Fruit fly (Drosophila melanogaster): Measurements from ENCODE around the gene CG34164.

Gene CG34164

dm6 chr2L:12011682-12012655 is 44.2 kb upstream of the CG34164 start (continued):
- TF ChIP-seq Opbp (GFP tag; IDR thresholded peaks at IDR 0.05; ENCODE audit: partially characterized antibody) (no peak), CG7372 (GFP tag; IDR thresholded peaks at IDR 0.05) (no peak), CG7357 (GFP tag; IDR thresholded peaks at IDR 0.05) (peak; percentile 61; the same call in 2 of the 3 replicates), CG14441 (GFP tag; IDR thresholded peaks at IDR 0.05) (no peak), ara (GFP tag; IDR thresholded peaks at IDR 0.05) (no peak), org-1 (GFP tag; optimal IDR thresholded peaks at IDR 0.05) (peak; percentile 50), abd-A (tag; optimal IDR thresholded peaks at IDR 0.05) (peak; percentile 100), CG11093 (GFP tag; IDR thresholded peaks at IDR 0.05) (peak; percentile 66; the same call in 2 of the 3 replicates), bsh (GFP tag; optimal IDR thresholded peaks at IDR 0.05) (peak; percentile 26 to 63), jigr1 (GFP tag; IDR thresholded peaks at IDR 0.05) (no peak), usp (GFP tag; optimal IDR thresholded peaks at IDR 0.05) (no peak), CG2129 (GFP tag; IDR thresholded peaks at IDR 0.05; ENCODE audit: partially characterized antibody) (no peak), slp2 (GFP tag; optimal IDR thresholded peaks at IDR 0.05) (peak; percentile 21), sr (GFP tag; IDR thresholded peaks at IDR 0.05) (no peak), Gsc (GFP tag; IDR thresholded peaks at IDR 0.05) (no peak), CG3407 (GFP tag; optimal IDR thresholded peaks at IDR 0.05) (peak; percentile 51), CG13624 (GFP tag; optimal IDR thresholded peaks at IDR 0.05) (peak; percentile 88), hbn (GFP tag; IDR thresholded peaks at IDR 0.05; ENCODE audit: partially characterized antibody) (no peak), CG30403 (GFP tag; optimal IDR thresholded peaks at IDR 0.05) (peak; percentile 72), CG8359 (GFP tag; optimal IDR thresholded peaks at IDR 0.05; ENCODE audit: borderline replicate concordance) (peak; percentile 35), CG11696 (GFP tag; IDR thresholded peaks at IDR 0.05) (no peak), CG8924 (tag; optimal IDR thresholded peaks at IDR 0.05) (peak; percentile 67), Antp (GFP tag; optimal IDR thresholded peaks at IDR 0.05) (peak; percentile 85), Taf1 (GFP tag; IDR thresholded peaks at IDR 0.05) (no peak), mam (GFP tag; optimal IDR thresholded peaks at IDR 0.05) (peak; percentile 75), Optix (GFP tag; IDR thresholded peaks at IDR 0.05) (no peak), Trl (optimal IDR thresholded peaks at IDR 0.05) (peak in 1 of 2 experiments; percentile 7), Trl (GFP tag; optimal IDR thresholded peaks at IDR 0.05) (peak; percentile 64), C15 (GFP tag; IDR thresholded peaks at IDR 0.05) (no peak), Atf6 (GFP tag; IDR thresholded peaks at IDR 0.05) (no peak), CG11398 (GFP tag; optimal IDR thresholded peaks at IDR 0.05) (peak; percentile 57), Sox100B (GFP tag; optimal IDR thresholded peaks at IDR 0.05) (no peak), CG10979 (tag; optimal IDR thresholded peaks at IDR 0.05) (peak; percentile 65), prd (optimal IDR thresholded peaks at IDR 0.05) (no peak), prd (GFP tag; IDR thresholded peaks at IDR 0.05) (no peak), Ssrp (tag; optimal IDR thresholded peaks at IDR 0.05) (no peak), zfh2 (GFP tag; optimal IDR thresholded peaks at IDR 0.05) (peak; percentile 77), cad (GFP tag; optimal IDR thresholded peaks at IDR 0.05) (peak; percentile 77), wek (GFP tag; optimal IDR thresholded peaks at IDR 0.05) (peak; percentile 69), CG10209 (GFP tag; optimal IDR thresholded peaks at IDR 0.05) (peak; percentile 67), CG17612 (GFP tag; IDR thresholded peaks at IDR 0.05) (no peak), fru (optimal IDR thresholded peaks at IDR 0.05) (no peak), Scr (GFP tag; IDR thresholded peaks at IDR 0.05; ENCODE audit: partially characterized antibody) (no peak), NC2α (GFP tag; optimal IDR thresholded peaks at IDR 0.05) (peak; percentile 58), Rx (GFP tag; IDR thresholded peaks at IDR 0.05) (no peak), Sry-β (GFP tag; optimal IDR thresholded peaks at IDR 0.05) (peak; percentile 19), Chrac-16 (GFP tag; optimal IDR thresholded peaks at IDR 0.05) (peak; percentile 64), gcm (GFP tag; optimal IDR thresholded peaks at IDR 0.05) (peak; percentile 77), crol (GFP tag; IDR thresholded peaks at IDR 0.05) (no peak), CG4424 (GFP tag; optimal IDR thresholded peaks at IDR 0.05) (peak; percentile 70)
